Worm (Caenorhabditis elegans): Measurements from ENCODE around the gene F22F7.7.
A peak's percentile ranks its signal among the peaks of the same experiment; 100 is the strongest.
"Not testable (repeated sequence)": the region's sequence is repeated elsewhere in the genome, so short reads cannot be mapped to it uniquely, and the experiment has no call there.

The F22F7.7 gene

ce11 chrV:2095772-2096171, 44.1 kb downstream of the F22F7.7 start, which contains the start of gene clec-207:
TSS of gene clec-207 (plus strand) at chrV:2096072.
- TF ChIP-seq ztf-23 (GFP tag; IDR thresholded peaks at IDR 0.05) (no peak), klf-2 (GFP tag; conservative IDR thresholded peaks at IDR 0.05) (no peak), T22C8.4 (GFP tag; IDR thresholded peaks at IDR 0.05) (no peak), med-1 (GFP tag; optimal IDR thresholded peaks at IDR 0.05; ENCODE audit: insufficient read depth) (no peak), ref-1 (GFP tag; conservative IDR thresholded peaks at IDR 0.05) (no peak), flt-1 (GFP tag; IDR thresholded peaks at IDR 0.05) (no peak), ztf-29 (GFP tag; IDR thresholded peaks at IDR 0.05) (no peak), cog-1 (tag; optimal IDR thresholded peaks at IDR 0.05) (no peak), tab-1 (GFP tag; IDR thresholded peaks at IDR 0.05) (no peak)

- no peak for TF ChIP-seq T22C8.4 (GFP tag; IDR thresholded peaks at IDR 0.05)
Measured at ce11 chrV:2095204-2095603, 44.6 kb downstream of the F22F7.7 start, which contains the start of gene F36F12.2. TSS of gene F36F12.2 (minus strand) at chrV:2095304.

- not testable (repeated sequence) for TF ChIP-seq klf-2 (GFP tag; conservative IDR thresholded peaks at IDR 0.05); ref-1 (GFP tag; conservative IDR thresholded peaks at IDR 0.05); tab-1 (GFP tag; IDR thresholded peaks at IDR 0.05)
Measured at ce11 chrV:2090321-2090720, 49.5 kb downstream of the F22F7.7 start, which contains the start of gene ztf-28. TSS of gene ztf-28 (plus strand) at chrV:2090669.

- not testable (repeated sequence) for TF ChIP-seq ztf-23 (GFP tag; IDR thresholded peaks at IDR 0.05); tab-1 (GFP tag; IDR thresholded peaks at IDR 0.05); med-1 (GFP tag; optimal IDR thresholded peaks at IDR 0.05; ENCODE audit: insufficient read depth)
Measured at ce11 chrV:2085745-2086267, 54.0 kb downstream of the F22F7.7 start, which contains the start of gene F36F12.3. TSS of gene F36F12.3 (plus strand) at chrV:2085795.

ce11 chrV:2083869-2084268, 56.0 kb downstream of the F22F7.7 start:
- TF ChIP-seq med-1 (GFP tag; optimal IDR thresholded peaks at IDR 0.05; ENCODE audit: insufficient read depth) = no peak
- TF ChIP-seq klf-2 (GFP tag; conservative IDR thresholded peaks at IDR 0.05) = 0 out of 2 replicates have a peak, but pooled peaks have one; percentile 10

- no peak for TF ChIP-seq T22C8.4 (GFP tag; IDR thresholded peaks at IDR 0.05)
- TF ChIP-seq klf-2 (GFP tag; conservative IDR thresholded peaks at IDR 0.05) = no peak
- TF ChIP-seq flt-1 (GFP tag; IDR thresholded peaks at IDR 0.05) = no peak
- no peak for TF ChIP-seq ztf-29 (GFP tag; IDR thresholded peaks at IDR 0.05)
- TF ChIP-seq cog-1 (tag; optimal IDR thresholded peaks at IDR 0.05) = no peak
- TF ChIP-seq ref-1 (GFP tag; conservative IDR thresholded peaks at IDR 0.05) = no peak
- no peak for TF ChIP-seq tab-1 (GFP tag; IDR thresholded peaks at IDR 0.05)
- TF ChIP-seq med-1 (GFP tag; optimal IDR thresholded peaks at IDR 0.05; ENCODE audit: insufficient read depth) = no peak
Measured at ce11 chrV:2081894-2082293, 57.9 kb downstream of the F22F7.7 start.
